Fruit fly (Drosophila melanogaster) whole organism, larva: ENCODE measurements around the gene CG9933.

Experiments used
- noc ChIP-seq: fragments of 200-800 bp; sonication (Bioruptor generic); optimal IDR thresholded peaks from 3 replicates; lab custom pipeline; 2019; ENCODE audit warnings: missing biosample characterization, mild to moderate bottlenecking, missing genetic modification characterization, moderate library complexity

Gene CG9933

dm6 chr2L:13004059-13004870 is 16.8 kb downstream of the CG9933 start, which contains the start of the genes Vha68-1 and mTor:
Gene Vha68-1 (minus strand): TSS chr2L:13004107.
Gene mTor (plus strand): TSS chr2L:13004480.
- no peak for TF ChIP-seq noc (tag; lab: Kevin White, UChicago)

DNA sequence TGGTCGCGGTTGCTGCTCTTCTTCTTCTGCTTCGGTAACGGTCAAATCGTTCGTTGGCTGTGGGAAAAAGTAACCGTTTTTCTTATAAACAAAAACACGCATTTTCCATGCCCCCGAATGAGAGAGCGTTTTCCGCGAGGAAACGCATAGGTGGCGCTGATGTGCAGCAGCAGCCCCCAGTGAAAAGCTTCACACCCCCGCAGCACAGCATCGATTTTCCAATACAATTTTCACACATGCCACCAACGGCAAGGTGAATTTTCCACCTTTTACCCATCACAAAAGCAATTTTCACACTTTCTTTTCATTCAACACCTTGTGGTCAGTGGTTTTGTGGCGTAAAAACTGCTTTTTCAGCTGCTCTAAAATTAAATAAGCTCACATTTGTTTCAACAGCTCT is 17.5 kb downstream of the CG9933 start:
- no peak for TF ChIP-seq noc (tag; lab: Kevin White, UChicago)

- TF ChIP-seq noc (tag; lab: Kevin White, UChicago): no peak
Measured at dm6 chr2L:13000393-13001001, 20.6 kb downstream of the CG9933 start, which contains the start of gene Yip1d1. Gene Yip1d1 (minus strand): TSS chr2L:13000635.

- TF ChIP-seq noc (tag; lab: Kevin White, UChicago): no peak
Measured at dm6 chr2L:12985043-12985442, 36.1 kb downstream of the CG9933 start.

- no peak for TF ChIP-seq noc (tag; lab: Kevin White, UChicago)
Measured at dm6 chr2L:12982107-12982506, 39.0 kb downstream of the CG9933 start.

- TF ChIP-seq noc (tag; lab: Kevin White, UChicago): no peak
Measured at dm6 chr2L:12978486-12978885, 42.6 kb downstream of the CG9933 start, which contains the start of gene Vha68-3. Gene Vha68-3 (plus strand): TSS chr2L:12978786.

- TF ChIP-seq noc (tag; lab: Kevin White, UChicago): no peak
Measured at dm6 chr2L:12975367-12975655, 45.8 kb downstream of the CG9933 start.

dm6 chr2L:12974562-12975366 is 46.3 kb downstream of the CG9933 start:
- TF ChIP-seq noc (tag; lab: Kevin White, UChicago): no peak

dm6 chr2L:12974045-12974539 is 47.0 kb downstream of the CG9933 start, which contains the start of gene Vha68-2:
Gene Vha68-2 (plus strand): TSS chr2L:12974322.
- TF ChIP-seq noc (tag; lab: Kevin White, UChicago): peak; percentile 16
